Fruit fly (Drosophila melanogaster): ENCODE data around the gene Crag.
A peak's percentile ranks its signal among the peaks of the same experiment; 100 is the strongest.

Gene Crag

dm6 chrX:8616787-8617432 lies 25.1 kb downstream of the Crag start:
- TF ChIP-seq CG4318 (GFP tag; optimal IDR thresholded peaks at IDR 0.05) (no peak), CG11762 (GFP tag; optimal IDR thresholded peaks at IDR 0.05; ENCODE audit: insufficient read depth) (no peak), svp (GFP tag) (peak; percentile 7)

DNA sequence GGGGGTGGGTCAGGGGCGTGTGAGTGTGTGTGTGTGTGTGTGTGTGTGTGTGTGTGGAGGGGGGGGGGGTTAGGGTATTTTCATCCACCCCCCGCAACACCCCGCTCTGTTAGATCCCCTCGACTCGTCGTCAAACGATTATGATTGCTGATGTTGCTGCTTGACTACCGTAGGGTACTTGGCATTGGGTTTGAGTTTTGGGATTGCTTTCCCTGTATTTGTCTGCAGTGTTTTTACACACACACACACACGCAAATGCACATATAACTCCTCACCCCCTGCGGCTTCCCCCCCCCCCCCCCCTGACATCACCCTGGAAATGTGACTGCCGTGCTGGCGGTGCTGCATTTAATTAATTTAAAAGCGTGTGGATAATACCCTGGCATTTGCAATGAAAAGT lies 30.6 kb downstream of the Crag start:
- TF ChIP-seq CG10669 (GFP tag; optimal IDR thresholded peaks at IDR 0.05) (no peak), CG8632 (GFP tag; optimal IDR thresholded peaks at IDR 0.05) (no peak), pdm3 (GFP tag; optimal IDR thresholded peaks at IDR 0.05) (no peak), CG9139 (GFP tag; optimal IDR thresholded peaks at IDR 0.05) (no peak), dsx (GFP tag; optimal IDR thresholded peaks at IDR 0.05; ENCODE audit: poor library complexity, severe bottlenecking) (no peak), CG11762 (GFP tag; optimal IDR thresholded peaks at IDR 0.05; ENCODE audit: insufficient read depth) (no peak), OdsH (GFP tag; optimal IDR thresholded peaks at IDR 0.05) (no peak), salr (GFP tag; optimal IDR thresholded peaks at IDR 0.05) (no peak), CG6792 (GFP tag; optimal IDR thresholded peaks at IDR 0.05) (no peak), Eip78C (GFP tag) (no peak), CG3032 (tag; optimal IDR thresholded peaks at IDR 0.05) (no peak), CG10631 (GFP tag; optimal IDR thresholded peaks at IDR 0.05) (no peak), Sox102F (GFP tag; optimal IDR thresholded peaks at IDR 0.05) (no peak)

- TF ChIP-seq CG8119 (GFP tag; IDR thresholded peaks at IDR 0.05) (0 out of 3 replicates have a peak, but pooled peaks have one; percentile 17), fd59A (GFP tag; optimal IDR thresholded peaks at IDR 0.05) (no peak), ss (GFP tag; optimal IDR thresholded peaks at IDR 0.05) (peak in 1 of 2 experiments; percentile 19), CG10669 (GFP tag; optimal IDR thresholded peaks at IDR 0.05) (no peak), esn (GFP tag; optimal IDR thresholded peaks at IDR 0.05) (no peak), Blimp-1 (GFP tag; optimal IDR thresholded peaks at IDR 0.05) (no peak), CG3919 (GFP tag; optimal IDR thresholded peaks at IDR 0.05) (peak; percentile 3), CG15336 (GFP tag; IDR thresholded peaks at IDR 0.05) (no peak), achi (GFP tag; optimal IDR thresholded peaks at IDR 0.05) (no peak), fkh (GFP tag; optimal IDR thresholded peaks at IDR 0.05) (peak; percentile 87), Ets21C (GFP tag; optimal IDR thresholded peaks at IDR 0.05) (no peak), Sox14 (GFP tag; optimal IDR thresholded peaks at IDR 0.05) (peak; percentile 12), Sox15 (GFP tag; optimal IDR thresholded peaks at IDR 0.05) (no peak), dsx (GFP tag; optimal IDR thresholded peaks at IDR 0.05; ENCODE audit: poor library complexity, severe bottlenecking) (peak; percentile 55), svp (GFP tag) (no peak), Eip93F (GFP tag; optimal IDR thresholded peaks at IDR 0.05) (no peak)
Measured at dm6 chrX:8624867-8625266, 33.0 kb downstream of the Crag start.

dm6 chrX:8627171-8627570 lies 35.3 kb downstream of the Crag start:
- TF ChIP-seq fd85E (GFP tag; optimal IDR thresholded peaks at IDR 0.05) (no peak), CG16779 (tag; optimal IDR thresholded peaks at IDR 0.05) (no peak), spab (GFP tag; optimal IDR thresholded peaks at IDR 0.05) (no peak), vri (GFP tag; optimal IDR thresholded peaks at IDR 0.05) (no peak), topi (GFP tag; optimal IDR thresholded peaks at IDR 0.05) (peak; percentile 1), Eip78C (GFP tag) (peak; percentile 68), Smox (GFP tag; optimal IDR thresholded peaks at IDR 0.05) (no peak), esn (GFP tag; optimal IDR thresholded peaks at IDR 0.05) (no peak), Met (GFP tag; optimal IDR thresholded peaks at IDR 0.05) (peak; percentile 13), svp (GFP tag) (peak; percentile 55), fkh (GFP tag; optimal IDR thresholded peaks at IDR 0.05) (peak; percentile 15), CG11902 (GFP tag; optimal IDR thresholded peaks at IDR 0.05) (no peak)
